Worm (Caenorhabditis elegans) whole organism, early embryonic: Measurements from ENCODE around the gene D2023.4.

ENCODE experiments used
- B0310.2 ChIP-seq: sonication (generic microtip); optimal IDR thresholded peaks from 2 replicates; lab custom pipeline; 2016; ENCODE audit warnings: mild to moderate bottlenecking, missing genetic modification characterization, missing compliant biosample characterization
- F13C5.2 ChIP-seq: sonication (generic microtip); optimal IDR thresholded peaks from 2 replicates; lab custom pipeline; 2017; ENCODE audit warnings: mild to moderate bottlenecking, missing genetic modification characterization, inconsistent platforms, missing compliant biosample characterization
- aly-1 ChIP-seq: sonication (generic microtip); optimal IDR thresholded peaks from 2 replicates; lab custom pipeline; 2016; ENCODE audit warnings: missing genetic modification characterization, missing compliant biosample characterization
- ama-1 ChIP-seq: fragments of 150-350 bp; optimal IDR thresholded peaks from 2 replicates; lab custom pipeline; 2014
- ceh-13 ChIP-seq: fragments of 200-800 bp; sonication (Bioruptor generic); optimal IDR thresholded peaks from 2 replicates; lab custom pipeline; 2018; ENCODE audit warnings: mild to moderate bottlenecking, missing genetic modification characterization, missing compliant biosample characterization
- ceh-36 ChIP-seq: sonication (generic microtip); optimal IDR thresholded peaks from 2 replicates; lab custom pipeline; 2016; ENCODE audit warnings: missing genetic modification characterization, inconsistent platforms, missing compliant biosample characterization
- ets-7 ChIP-seq: sonication (generic microtip); optimal IDR thresholded peaks from 2 replicates; lab custom pipeline; 2016; ENCODE audit warnings: missing genotype, missing genetic modification characterization, missing compliant biosample characterization
- flt-1 ChIP-seq: fragments of 200-800 bp; sonication (Bioruptor generic); IDR thresholded peaks from 2 replicates; pipeline ENCODE4 v1.3.6; 2022; ENCODE audit warnings: missing genetic modification characterization, missing compliant biosample characterization
- hmbx-1 ChIP-seq: sonication (generic microtip); optimal IDR thresholded peaks from 2 replicates; lab custom pipeline; 2016; ENCODE audit warnings: mild to moderate bottlenecking, missing genetic modification characterization, missing compliant biosample characterization
- hmg-4 ChIP-seq: fragments of 200-800 bp; sonication (Bioruptor generic); optimal IDR thresholded peaks from 2 replicates; lab custom pipeline; 2018; ENCODE audit warnings: mild to moderate bottlenecking, missing genetic modification characterization, missing compliant biosample characterization
- hnd-1 ChIP-seq: sonication (generic microtip); optimal IDR thresholded peaks from 2 replicates; lab custom pipeline; 2016; ENCODE audit warnings: missing genetic modification characterization, missing compliant biosample characterization
- pes-1 ChIP-seq: fragments of 200-800 bp; sonication (Bioruptor generic); IDR thresholded peaks from 2 replicates; pipeline ENCODE4 v1.3.6; 2022; ENCODE audit warnings: missing genetic modification reagents, missing genetic modification characterization, missing compliant biosample characterization
- scrt-1 ChIP-seq: fragments of 200-800 bp; sonication (Bioruptor generic); IDR thresholded peaks from 2 replicates; pipeline ENCODE4 v1.3.6; 2022; ENCODE audit warnings: missing genetic modification characterization, missing compliant biosample characterization
- sea-1 ChIP-seq: fragments of 200-800 bp; sonication (Bioruptor generic); conservative IDR thresholded peaks from 2 replicates; pipeline ENCODE4 v1.3.6; 2022; ENCODE audit warnings: missing genetic modification characterization, missing compliant biosample characterization
- tbx-11 ChIP-seq: fragments of 200-800 bp; sonication (Bioruptor generic); IDR thresholded peaks from 2 replicates; pipeline ENCODE4 v1.3.6; 2022; ENCODE audit warnings: missing genetic modification characterization, missing compliant biosample characterization
- tbx-37 ChIP-seq: fragments of 200-800 bp; sonication (Bioruptor generic); conservative IDR thresholded peaks from 2 replicates; pipeline ENCODE4 v1.3.6; 2022; ENCODE audit warnings: missing genetic modification reagents, missing genetic modification characterization, missing compliant biosample characterization
- tra-4 ChIP-seq: sonication (generic microtip); optimal IDR thresholded peaks from 2 replicates; lab custom pipeline; 2017; ENCODE audit warnings: missing genetic modification characterization, missing compliant biosample characterization

Gene D2023.4

ce11 chrV:11845492-11845891, 19.9 kb upstream of the D2023.4 start, which contains the start of gene hmp-1:
hmp-1 (plus strand) TSS chrV:11845871.
- TF ChIP-seq hmg-4 (GFP tag; lab: Kevin White, UChicago) (no peak), ceh-36 (no peak), B0310.2 (tag; lab: Kevin White, UChicago) (no peak), scrt-1 (GFP tag; lab: Robert Waterston, UW) (no peak), tra-4 (tag; lab: Kevin White, UChicago) (no peak), F13C5.2 (no peak), tbx-37 (GFP tag; lab: Robert Waterston, UW) (no peak), tbx-11 (no peak), aly-1 (tag; lab: Kevin White, UChicago) (no peak), flt-1 (GFP tag; lab: Robert Waterston, UW) (no peak), hnd-1 (no peak), pes-1 (GFP tag; lab: Robert Waterston, UW) (no peak), hmbx-1 (tag; lab: Kevin White, UChicago) (no peak), ama-1 (lab: Kevin White, UChicago) (no peak), sea-1 (GFP tag; lab: Robert Waterston, UW) (no peak), ceh-13 (GFP tag; lab: Kevin White, UChicago) (no peak), ets-7 (tag; lab: Kevin White, UChicago) (no peak)

ce11 chrV:11844828-11845227, 19.3 kb upstream of the D2023.4 start:
- TF ChIP-seq ets-7 (tag; lab: Kevin White, UChicago) (peak; percentile 47), sea-1 (GFP tag; lab: Robert Waterston, UW) (no peak), aly-1 (tag; lab: Kevin White, UChicago) (peak; percentile 74), hmg-4 (GFP tag; lab: Kevin White, UChicago) (peak; percentile 84), hnd-1 (no peak), flt-1 (GFP tag; lab: Robert Waterston, UW) (0 out of 2 replicates have a peak, but pooled peaks have one; percentile 34), scrt-1 (GFP tag; lab: Robert Waterston, UW) (no peak), hmbx-1 (tag; lab: Kevin White, UChicago) (no peak), tbx-11 (no peak), B0310.2 (tag; lab: Kevin White, UChicago) (no peak), ama-1 (lab: Kevin White, UChicago) (no peak), pes-1 (GFP tag; lab: Robert Waterston, UW) (no peak), ceh-36 (no peak), F13C5.2 (peak; percentile 27), tra-4 (tag; lab: Kevin White, UChicago) (no peak), ceh-13 (GFP tag; lab: Kevin White, UChicago) (no peak), tbx-37 (GFP tag; lab: Robert Waterston, UW) (no peak)

- TF ChIP-seq sea-1 (GFP tag; lab: Robert Waterston, UW) (no peak), B0310.2 (tag; lab: Kevin White, UChicago) (no peak), aly-1 (tag; lab: Kevin White, UChicago) (no peak), tbx-11 (no peak), ets-7 (tag; lab: Kevin White, UChicago) (no peak), hmg-4 (GFP tag; lab: Kevin White, UChicago) (no peak), tbx-37 (GFP tag; lab: Robert Waterston, UW) (no peak), tra-4 (tag; lab: Kevin White, UChicago) (no peak)
These were observed 18.3 kb upstream of the D2023.4 start, which contains the start of gene nphp-4 for ce11 chrV:11843678-11844366. nphp-4 (minus strand) TSS chrV:11843728.

ce11 chrV:11839220-11839619, 13.7 kb upstream of the D2023.4 start, which contains the start of gene idpb-5:
idpb-5 (plus strand) TSS chrV:11839520.
- TF ChIP-seq F13C5.2, result no peak
- no peak for TF ChIP-seq ceh-36
- TF ChIP-seq sea-1 (GFP tag; lab: Robert Waterston, UW), result no peak
- no peak for TF ChIP-seq scrt-1 (GFP tag; lab: Robert Waterston, UW)
- TF ChIP-seq aly-1 (tag; lab: Kevin White, UChicago), result no peak

ce11 chrV:11836073-11836472, 10.5 kb upstream of the D2023.4 start, which contains the start of gene R13H4.2:
R13H4.2 (plus strand) TSS chrV:11836391.
- TF ChIP-seq tra-4 (tag; lab: Kevin White, UChicago) (no peak), sea-1 (GFP tag; lab: Robert Waterston, UW) (no peak), hmbx-1 (tag; lab: Kevin White, UChicago) (no peak), aly-1 (tag; lab: Kevin White, UChicago) (no peak), ama-1 (lab: Kevin White, UChicago) (no peak), pes-1 (GFP tag; lab: Robert Waterston, UW) (no peak), tbx-37 (GFP tag; lab: Robert Waterston, UW) (no peak), ceh-13 (GFP tag; lab: Kevin White, UChicago) (no peak), scrt-1 (GFP tag; lab: Robert Waterston, UW) (no peak), tbx-11 (no peak), ets-7 (tag; lab: Kevin White, UChicago) (no peak), hnd-1 (no peak), flt-1 (GFP tag; lab: Robert Waterston, UW) (no peak), F13C5.2 (no peak), B0310.2 (tag; lab: Kevin White, UChicago) (no peak), ceh-36 (no peak), hmg-4 (GFP tag; lab: Kevin White, UChicago) (no peak)

- no peak for TF ChIP-seq hmg-4 (GFP tag; lab: Kevin White, UChicago)
- TF ChIP-seq ets-7 (tag; lab: Kevin White, UChicago), result no peak
- no peak for TF ChIP-seq tbx-11
- no peak for TF ChIP-seq tbx-37 (GFP tag; lab: Robert Waterston, UW)
- TF ChIP-seq aly-1 (tag; lab: Kevin White, UChicago), result no peak
- no peak for TF ChIP-seq ama-1 (lab: Kevin White, UChicago)
These were observed 7.8 kb upstream of the D2023.4 start, which contains the start of gene pho-8 for ce11 chrV:11833319-11833718. pho-8 (plus strand) TSS chrV:11833619.

- no peak for TF ChIP-seq hmbx-1 (tag; lab: Kevin White, UChicago)
- no peak for TF ChIP-seq F13C5.2
- TF ChIP-seq hnd-1, result no peak
- TF ChIP-seq aly-1 (tag; lab: Kevin White, UChicago), result no peak
- no peak for TF ChIP-seq tra-4 (tag; lab: Kevin White, UChicago)
- no peak for TF ChIP-seq tbx-37 (GFP tag; lab: Robert Waterston, UW)
- TF ChIP-seq flt-1 (GFP tag; lab: Robert Waterston, UW), result no peak
- no peak for TF ChIP-seq hmg-4 (GFP tag; lab: Kevin White, UChicago)
- no peak for TF ChIP-seq pes-1 (GFP tag; lab: Robert Waterston, UW)
- TF ChIP-seq ets-7 (tag; lab: Kevin White, UChicago), result no peak
- TF ChIP-seq ama-1 (lab: Kevin White, UChicago), result no peak
- no peak for TF ChIP-seq scrt-1 (GFP tag; lab: Robert Waterston, UW)
- TF ChIP-seq sea-1 (GFP tag; lab: Robert Waterston, UW), result no peak
- no peak for TF ChIP-seq ceh-36
- no peak for TF ChIP-seq tbx-11
- no peak for TF ChIP-seq B0310.2 (tag; lab: Kevin White, UChicago)
- TF ChIP-seq ceh-13 (GFP tag; lab: Kevin White, UChicago), result no peak
These were observed 3.7 kb upstream of the D2023.4 start, which contains the start of gene col-158 for ce11 chrV:11829282-11829681. col-158 (plus strand) TSS chrV:11829582.
